Fruit fly (Drosophila melanogaster) Kc167 (cell line): ENCODE results near the gene bumpel.

Experiments used
- Myc ChIP-seq: fragments of >200 bp; optimal IDR thresholded peaks from 2 replicates; lab custom pipeline; 2017; ENCODE audit warnings: missing external identifiers
- Sin3A ChIP-seq: fragments of >200 bp; optimal IDR thresholded peaks from 2 replicates; lab custom pipeline; 2018; ENCODE audit warnings: missing external identifiers
- h ChIP-seq: fragments of >200 bp; optimal IDR thresholded peaks from 3 replicates; lab custom pipeline; 2018; ENCODE audit warnings: missing external identifiers
- insv ChIP-seq: fragments of >200 bp; optimal IDR thresholded peaks from 3 replicates; lab custom pipeline; 2018; ENCODE audit warnings: missing external identifiers
- psq ChIP-seq: fragments of >200 bp; optimal IDR thresholded peaks from 2 replicates; lab custom pipeline; 2017; ENCODE audit warnings: missing external identifiers
- ttk ChIP-seq: sonication (Bioruptor generic); optimal IDR thresholded peaks from 2 replicates; lab custom pipeline; 2017; ENCODE audit warnings: missing external identifiers

The bumpel gene

dm6 chr3R:11393896-11394295 is 24.6 kb downstream of the bumpel start:
- TF ChIP-seq ttk (lab: Kevin White, UChicago) (no peak), Sin3A (no peak), h (lab: Kevin White, UChicago) (no peak), psq (lab: Kevin White, UChicago) (no peak), insv (lab: Kevin White, UChicago) (no peak), Myc (lab: Kevin White, UChicago) (no peak)

dm6 chr3R:11392805-11393204 is 25.7 kb downstream of the bumpel start:
- TF ChIP-seq psq (lab: Kevin White, UChicago) (no peak), insv (lab: Kevin White, UChicago) (no peak), ttk (lab: Kevin White, UChicago) (no peak), Myc (lab: Kevin White, UChicago) (no peak), Sin3A (no peak), h (lab: Kevin White, UChicago) (no peak)

- TF ChIP-seq Myc (lab: Kevin White, UChicago) (no peak), psq (lab: Kevin White, UChicago) (no peak)
Observed at dm6 chr3R:11378564-11379112, 39.8 kb downstream of the bumpel start.

DNA sequence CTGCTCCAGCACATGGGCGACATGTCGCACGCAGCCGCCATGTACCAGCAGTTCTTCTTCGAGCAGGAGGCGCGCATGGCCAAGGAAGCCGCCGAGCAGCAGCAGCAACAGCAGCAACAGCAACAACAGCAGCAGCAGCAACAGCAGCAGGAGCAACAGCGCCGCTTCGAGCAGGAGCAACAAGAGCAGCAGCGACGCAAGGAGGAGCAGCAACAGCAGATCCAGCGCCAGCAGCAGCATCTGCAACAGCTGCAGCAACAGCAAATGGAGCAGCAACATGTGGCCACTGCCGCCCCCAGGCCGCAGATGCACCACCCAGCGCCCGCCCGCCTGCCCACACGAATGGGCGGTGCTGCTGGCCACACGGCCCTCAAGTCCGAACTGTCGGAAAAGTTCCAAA is 43.3 kb downstream of the bumpel start:
- TF ChIP-seq ttk (lab: Kevin White, UChicago), result no peak
- TF ChIP-seq Myc (lab: Kevin White, UChicago), result no peak
- TF ChIP-seq h (lab: Kevin White, UChicago), result no peak
- TF ChIP-seq Sin3A, result no peak
- no peak for TF ChIP-seq insv (lab: Kevin White, UChicago)
- TF ChIP-seq psq (lab: Kevin White, UChicago), result no peak

- TF ChIP-seq insv (lab: Kevin White, UChicago), result no peak
- TF ChIP-seq psq (lab: Kevin White, UChicago), result no peak
- TF ChIP-seq Myc (lab: Kevin White, UChicago), result no peak
- no peak for TF ChIP-seq Sin3A
- TF ChIP-seq h (lab: Kevin White, UChicago), result no peak
- TF ChIP-seq ttk (lab: Kevin White, UChicago), result no peak
Observed at dm6 chr3R:11372053-11373016, 46.1 kb downstream of the bumpel start.

DNA sequence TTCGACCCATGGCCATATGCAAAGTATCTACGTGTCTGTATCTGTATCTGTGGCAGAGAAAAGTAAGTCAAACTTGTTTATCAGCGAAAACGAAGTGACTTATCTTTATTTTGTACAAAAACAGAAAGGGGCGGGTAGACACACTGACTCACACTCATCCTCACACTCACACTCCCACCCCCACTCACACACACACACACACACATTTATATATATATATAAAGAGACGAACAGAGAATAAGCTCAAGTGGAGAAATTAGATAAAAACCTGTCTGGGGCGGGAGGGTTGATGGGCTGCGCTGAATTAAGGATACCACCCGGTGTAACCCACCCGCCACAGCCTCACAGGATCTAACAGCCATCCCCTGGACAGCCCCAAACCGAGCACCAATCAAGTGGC is 47.7 kb downstream of the bumpel start:
- TF ChIP-seq psq (lab: Kevin White, UChicago) (no peak), Sin3A (no peak), ttk (lab: Kevin White, UChicago) (no peak), Myc (lab: Kevin White, UChicago) (no peak), insv (lab: Kevin White, UChicago) (no peak), h (lab: Kevin White, UChicago) (no peak)

- TF ChIP-seq insv (lab: Kevin White, UChicago) (no peak), psq (lab: Kevin White, UChicago) (no peak), Myc (lab: Kevin White, UChicago) (no peak), h (lab: Kevin White, UChicago) (no peak), Sin3A (no peak), ttk (lab: Kevin White, UChicago) (no peak)
Observed at dm6 chr3R:11370333-11370732, 48.1 kb downstream of the bumpel start.

DNA sequence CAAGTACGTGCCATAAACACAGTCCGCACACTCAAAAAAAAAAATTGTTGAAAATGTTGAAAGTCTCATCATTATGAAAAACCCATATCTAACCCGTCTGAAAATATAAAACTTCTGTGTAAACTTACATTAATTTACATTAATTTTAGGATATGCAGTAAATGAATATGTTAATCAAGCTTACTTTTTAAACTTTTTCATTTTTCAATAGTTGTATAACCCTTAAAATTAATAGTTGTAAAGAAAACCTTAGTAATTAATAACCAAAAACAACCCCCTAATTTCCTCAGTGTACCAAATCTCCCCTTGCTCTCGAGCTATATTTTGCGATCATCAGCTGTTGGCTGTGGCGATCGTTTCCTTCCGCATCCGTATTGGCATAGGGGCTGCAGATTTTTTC is 49.7 kb downstream of the bumpel start:
- TF ChIP-seq psq (lab: Kevin White, UChicago) (no peak), insv (lab: Kevin White, UChicago) (no peak)

DNA sequence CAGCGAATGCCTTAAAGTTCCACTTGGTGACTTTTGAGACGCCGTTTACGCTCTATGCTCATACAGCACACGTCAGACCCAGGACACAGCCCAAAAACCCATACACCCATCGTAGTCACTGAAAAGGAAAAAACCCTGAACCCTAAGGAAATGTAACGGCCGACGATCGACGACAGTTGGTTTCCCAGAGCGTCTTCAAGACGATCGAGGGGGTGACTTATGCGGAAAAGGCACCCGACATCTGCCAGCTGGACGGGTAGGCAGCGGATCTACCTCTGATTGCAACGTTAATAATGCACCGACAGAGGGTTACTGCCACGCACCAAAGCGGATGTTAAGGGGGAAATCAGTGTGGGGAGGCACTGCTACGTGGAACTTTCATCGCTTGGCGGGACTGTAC is 52.2 kb downstream of the bumpel start:
- no peak for TF ChIP-seq Sin3A
- no peak for TF ChIP-seq psq (lab: Kevin White, UChicago)
- TF ChIP-seq Myc (lab: Kevin White, UChicago), result no peak
- no peak for TF ChIP-seq insv (lab: Kevin White, UChicago)
- TF ChIP-seq h (lab: Kevin White, UChicago), result no peak
- no peak for TF ChIP-seq ttk (lab: Kevin White, UChicago)
